Fruit fly (Drosophila melanogaster) whole organism, embryonic: Measurements from ENCODE around the gene prt.

ENCODE experiments used
- Asciz ChIP-seq: fragments of 200-800 bp; sonication (Bioruptor generic); optimal IDR thresholded peaks from 2 replicates; lab custom pipeline; 2017; ENCODE audit warnings: missing biosample characterization, mild to moderate bottlenecking, missing genetic modification characterization, missing genetic modification reagents
- CG10321 ChIP-seq: fragments of 200-800 bp; sonication (Bioruptor generic); IDR thresholded peaks from 2 replicates; pipeline ENCODE4 v1.3.6; 2022; ENCODE audit warnings: missing biosample characterization, missing genetic modification characterization
- CG10431 ChIP-seq: fragments of 200-800 bp; sonication (Bioruptor generic); optimal IDR thresholded peaks from 3 replicates; lab custom pipeline; 2018; ENCODE audit warnings: missing biosample characterization, mild to moderate bottlenecking, missing genetic modification characterization
- CG12104 ChIP-seq: fragments of 200-800 bp; sonication (Bioruptor generic); optimal IDR thresholded peaks from 3 replicates; lab custom pipeline; 2016; ENCODE audit warnings: missing biosample characterization, missing genetic modification characterization
- CG12659 ChIP-seq: fragments of 200-800 bp; sonication (Bioruptor generic); optimal IDR thresholded peaks from 3 replicates; lab custom pipeline; 2017; ENCODE audit warnings: mild to moderate bottlenecking, missing biosample characterization, missing genetic modification reagents, missing genetic modification characterization
- CG14667 ChIP-seq: fragments of 200-800 bp; sonication (Bioruptor generic); IDR thresholded peaks from 2 replicates; pipeline ENCODE4 v1.3.6; 2022; ENCODE audit warnings: missing biosample characterization, missing genetic modification characterization
- CG32767 ChIP-seq: fragments of 200-800 bp; sonication (Bioruptor generic); IDR thresholded peaks from 2 replicates; pipeline ENCODE4 v1.3.6; 2022; ENCODE audit warnings: missing biosample characterization, missing genetic modification characterization
- CG34376 ChIP-seq: fragments of 200-800 bp; sonication (Bioruptor generic); optimal IDR thresholded peaks from 2 replicates; lab custom pipeline; 2018; ENCODE audit warnings: missing biosample characterization, mild to moderate bottlenecking, missing genetic modification characterization
- CG3838 ChIP-seq: fragments of 200-800 bp; sonication (Bioruptor generic); optimal IDR thresholded peaks from 3 replicates; lab custom pipeline; 2016; ENCODE audit warnings: missing biosample characterization, missing genetic modification characterization
- CG43689 ChIP-seq: fragments of 200-800 bp; sonication (Bioruptor generic); IDR thresholded peaks from 2 replicates; pipeline ENCODE4 v1.3.6; 2022; ENCODE audit warnings: missing biosample characterization, missing genetic modification characterization
- CG5245 ChIP-seq: fragments of 200-800 bp; sonication (Bioruptor generic); optimal IDR thresholded peaks from 3 replicates; lab custom pipeline; 2016; ENCODE audit warnings: missing biosample characterization, missing genetic modification characterization
- CG5953 ChIP-seq: fragments of 200-800 bp; sonication (Bioruptor generic); IDR thresholded peaks from 2 replicates; pipeline ENCODE4 v1.3.6; 2022; ENCODE audit warnings: missing biosample characterization, missing genetic modification characterization
- CG6254 ChIP-seq: fragments of 200-800 bp; sonication (Bioruptor generic); optimal IDR thresholded peaks from 3 replicates; lab custom pipeline; 2017; ENCODE audit warnings: mild to moderate bottlenecking, missing biosample characterization, missing genetic modification reagents, missing genetic modification characterization
- CG6689 ChIP-seq: fragments of 200-800 bp; sonication (Bioruptor generic); IDR thresholded peaks from 2 replicates; pipeline ENCODE4 v1.3.6; 2022; ENCODE audit warnings: missing biosample characterization, missing genetic modification characterization
- CG7839 ChIP-seq: fragments of 200-800 bp; sonication (Bioruptor generic); optimal IDR thresholded peaks from 3 replicates; lab custom pipeline; 2018; ENCODE audit warnings: missing biosample characterization, mild to moderate bottlenecking, missing genetic modification characterization, moderate library complexity
- Chrac-16 ChIP-seq: fragments of 200-800 bp; sonication (Bioruptor generic); optimal IDR thresholded peaks from 3 replicates; lab custom pipeline; 2016; ENCODE audit warnings: missing biosample characterization, missing genetic modification characterization
- CoRest ChIP-seq: fragments of 200-800 bp; sonication (Bioruptor generic); optimal IDR thresholded peaks from 3 replicates; lab custom pipeline; 2018; ENCODE audit warnings: missing biosample characterization, mild to moderate bottlenecking, missing genetic modification characterization, moderate library complexity
- D ChIP-seq, 2 experiments: fragments of 200-800 bp in 1 of 2; fragments of >200 bp in 1 of 2; sonication (Bioruptor generic) in 1 of 2; optimal IDR thresholded peaks; 2 replicates in 1 of 2; 3 replicates in 1 of 2; lab custom pipeline; 2017; ENCODE audit warnings: mild to moderate bottlenecking in 1 of 2, missing biosample characterization in 1 of 2, missing genetic modification characterization in 1 of 2, missing genetic modification reagents in 1 of 2
- D19A ChIP-seq: fragments of 200-800 bp; optimal IDR thresholded peaks from 3 replicates; lab custom pipeline; 2019; ENCODE audit warnings: missing biosample characterization, mild to moderate bottlenecking, missing genetic modification characterization, moderate library complexity
- Dek ChIP-seq: fragments of 200-800 bp; sonication (Bioruptor generic); optimal IDR thresholded peaks from 3 replicates; lab custom pipeline; 2019; ENCODE audit warnings: missing biosample characterization, mild to moderate bottlenecking, missing genetic modification characterization, moderate library complexity
- GATAe ChIP-seq: fragments of 200-800 bp; sonication (Bioruptor generic); conservative IDR thresholded peaks from 2 replicates; pipeline ENCODE4 v1.3.6; 2022; ENCODE audit warnings: missing biosample characterization, missing genetic modification characterization
- Gug ChIP-seq: fragments of 200-800 bp; sonication (Bioruptor generic); IDR thresholded peaks from 4 replicates; pipeline ENCODE4 v1.3.6; 2022; ENCODE audit warnings: missing biosample characterization, missing genetic modification characterization
- MBD-R2 ChIP-seq: fragments of 200-800 bp; sonication (Bioruptor generic); IDR thresholded peaks from 2 replicates; pipeline ENCODE4 v1.3.6; 2022; ENCODE audit warnings: missing biosample characterization, missing genetic modification characterization
- NC2α ChIP-seq: fragments of 200-800 bp; sonication (Bioruptor generic); optimal IDR thresholded peaks from 2 replicates; lab custom pipeline; 2016; ENCODE audit warnings: missing biosample characterization, missing genetic modification characterization
- PHDP ChIP-seq: fragments of 200-800 bp; sonication (Bioruptor generic); optimal IDR thresholded peaks from 3 replicates; lab custom pipeline; 2018; ENCODE audit warnings: missing biosample characterization, mild to moderate bottlenecking, missing genetic modification characterization, moderate library complexity
- Ravus ChIP-seq: fragments of 200-800 bp; sonication (Bioruptor generic); IDR thresholded peaks from 2 replicates; pipeline ENCODE4 v1.3.6; 2022; ENCODE audit warnings: missing biosample characterization, missing genetic modification characterization
- Six4 ChIP-seq: fragments of 200-800 bp; sonication (Bioruptor generic); optimal IDR thresholded peaks from 2 replicates; lab custom pipeline; 2016; ENCODE audit warnings: missing biosample characterization, missing genetic modification characterization
- Sry-δ ChIP-seq: fragments of 200-800 bp; sonication (Bioruptor generic); optimal IDR thresholded peaks from 2 replicates; lab custom pipeline; 2016; ENCODE audit warnings: missing biosample characterization, missing genetic modification characterization
- bbx ChIP-seq: fragments of 200-800 bp; sonication (Bioruptor generic); IDR thresholded peaks from 2 replicates; pipeline ENCODE4 v1.3.6; 2022; ENCODE audit warnings: missing biosample characterization, missing genetic modification characterization; ENCODE audit not compliant: partially characterized antibody
- croc ChIP-seq: fragments of 200-800 bp; sonication (Bioruptor generic); conservative IDR thresholded peaks from 3 replicates; pipeline ENCODE4 v1.3.6; 2022; ENCODE audit warnings: missing biosample characterization, missing genetic modification characterization
- ems ChIP-seq: fragments of 200-800 bp; sonication (Bioruptor generic); optimal IDR thresholded peaks from 3 replicates; lab custom pipeline; 2016; ENCODE audit warnings: missing biosample characterization, missing genetic modification characterization
- fd64A ChIP-seq: fragments of 200-800 bp; sonication (Bioruptor generic); optimal IDR thresholded peaks from 3 replicates; lab custom pipeline; 2018; ENCODE audit warnings: missing biosample characterization, mild to moderate bottlenecking, missing genetic modification characterization
- gcm ChIP-seq: fragments of 200-800 bp; sonication (Bioruptor generic); optimal IDR thresholded peaks from 2 replicates; lab custom pipeline; 2019; ENCODE audit warnings: missing biosample characterization, mild to moderate bottlenecking, missing genetic modification characterization, moderate library complexity
- gem ChIP-seq: fragments of 200-800 bp; sonication (Bioruptor generic); optimal IDR thresholded peaks from 2 replicates; lab custom pipeline; 2019; ENCODE audit warnings: missing biosample characterization, mild to moderate bottlenecking, missing genetic modification characterization, moderate library complexity
- gsb-n ChIP-seq: fragments of 200-800 bp; sonication (Bioruptor generic); optimal IDR thresholded peaks from 3 replicates; lab custom pipeline; 2018; ENCODE audit warnings: missing biosample characterization, mild to moderate bottlenecking, missing genetic modification characterization
- hb ChIP-seq: fragments of 200-800 bp; sonication (Bioruptor generic); IDR thresholded peaks from 3 replicates; pipeline ENCODE4 v1.3.6; 2022; ENCODE audit warnings: missing biosample characterization, missing genetic modification characterization; ENCODE audit not compliant: partially characterized antibody
- hbn ChIP-seq: fragments of 200-800 bp; sonication (Bioruptor generic); IDR thresholded peaks from 2 replicates; pipeline ENCODE4 v1.3.6; 2022; ENCODE audit warnings: missing biosample characterization, missing genetic modification characterization; ENCODE audit not compliant: partially characterized antibody
- lola ChIP-seq, 3 experiments: fragments of >200 bp in 2 of 3; fragments of 200-800 bp in 1 of 3; sonication (Bioruptor generic) in 1 of 3; optimal IDR thresholded peaks; 2 replicates each; lab custom pipeline; 2017 to 2019; ENCODE audit warnings: missing biosample characterization in 3 of 3, missing genetic modification characterization in 3 of 3, mild to moderate bottlenecking in 1 of 3, moderate library complexity in 1 of 3
- odd ChIP-seq: fragments of 200-800 bp; sonication (Bioruptor generic); optimal IDR thresholded peaks from 2 replicates; lab custom pipeline; 2017; ENCODE audit warnings: missing biosample characterization, mild to moderate bottlenecking, missing genetic modification characterization
- otp ChIP-seq: fragments of 200-800 bp; sonication (Bioruptor generic); IDR thresholded peaks from 3 replicates; pipeline ENCODE4, ENCODE4 v1.3.6; 2022; ENCODE audit warnings: missing biosample characterization, missing genetic modification characterization
- pho ChIP-seq: fragments of 200-800 bp; sonication (Bioruptor generic); optimal IDR thresholded peaks from 2 replicates; lab custom pipeline; 2016; ENCODE audit warnings: missing biosample characterization, missing genetic modification characterization
- pros ChIP-seq: fragments of 200-800 bp; sonication (Bioruptor generic); optimal IDR thresholded peaks from 3 replicates; lab custom pipeline; 2019; ENCODE audit warnings: missing biosample characterization, mild to moderate bottlenecking, missing genetic modification characterization, moderate library complexity
- pzg ChIP-seq: fragments of 200-800 bp; sonication (Bioruptor generic); optimal IDR thresholded peaks from 3 replicates; lab custom pipeline; 2018; ENCODE audit warnings: missing biosample characterization, mild to moderate bottlenecking, missing genetic modification characterization, moderate library complexity
- sd ChIP-seq: fragments of 200-800 bp; sonication (Bioruptor generic); optimal IDR thresholded peaks from 3 replicates; lab custom pipeline; 2018; ENCODE audit warnings: missing biosample characterization, mild to moderate bottlenecking, missing genetic modification characterization, moderate library complexity
- sr ChIP-seq: fragments of 200-800 bp; sonication (Bioruptor generic); IDR thresholded peaks from 3 replicates; pipeline ENCODE4 v1.3.6; 2022; ENCODE audit warnings: missing biosample characterization, missing genetic modification characterization
- trem ChIP-seq: fragments of 200-800 bp; optimal IDR thresholded peaks from 3 replicates; lab custom pipeline; 2019; ENCODE audit warnings: missing biosample characterization, mild to moderate bottlenecking, missing genetic modification characterization, moderate library complexity
- vvl ChIP-seq: fragments of 200-800 bp; sonication (Bioruptor generic); IDR thresholded peaks from 2 replicates; pipeline ENCODE4 v1.3.6; 2022; ENCODE audit warnings: missing biosample characterization, missing genetic modification characterization

prt gene

DNA sequence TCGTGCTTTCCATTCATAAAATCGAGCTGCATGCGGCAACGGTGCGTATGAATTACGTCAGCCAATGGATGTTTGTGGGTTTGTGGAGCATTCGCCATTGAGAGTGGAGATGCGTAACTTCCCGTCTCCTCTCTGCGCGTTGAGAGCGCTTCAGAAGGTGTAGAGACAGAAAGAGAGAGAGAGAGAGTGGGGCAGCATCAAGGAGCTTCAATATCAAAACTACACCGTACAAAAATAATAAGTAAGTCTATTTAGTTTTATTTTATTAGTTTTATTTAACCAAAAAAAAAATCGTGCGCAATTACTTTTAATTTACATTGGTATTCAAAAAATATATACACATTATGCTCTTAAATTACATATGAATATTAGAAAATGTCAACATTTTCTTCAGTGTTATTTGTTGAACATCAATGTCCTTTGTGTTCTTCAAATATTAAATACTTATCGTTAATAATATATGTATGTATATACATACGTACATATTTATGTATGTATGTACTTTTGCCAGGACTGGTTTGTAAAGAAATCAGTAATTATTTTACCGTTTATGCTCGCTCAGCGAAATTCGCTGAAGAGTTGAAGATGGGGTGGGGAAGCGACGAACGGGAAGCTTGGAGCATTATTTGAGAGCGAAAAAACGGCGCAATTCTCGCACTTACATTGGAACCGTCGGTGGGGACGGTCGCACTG, 24.0 kb upstream of the prt start, which contains the start of gene CG10365 (continued):
- no peak for TF ChIP-seq D (optimal IDR thresholded peaks at IDR 0.05; lab: Kevin White, UChicago)
- peak; percentile 42 for TF ChIP-seq D (GFP tag; optimal IDR thresholded peaks at IDR 0.05; lab: Kevin White, UChicago)
- TF ChIP-seq CG12104 (GFP tag; lab: Kevin White, UChicago), result peak; percentile 74
- TF ChIP-seq vvl, result peak; percentile 93
- TF ChIP-seq Six4 (GFP tag; lab: Kevin White, UChicago), result peak; percentile 49
- TF ChIP-seq gem (tag; lab: Kevin White, UChicago), result peak; percentile 96
- 0 out of 2 replicates have a peak, but pooled peaks have one; percentile 13 for TF ChIP-seq bbx (GFP tag; lab: Robert Waterston, UW)
- TF ChIP-seq D19A (tag; lab: Kevin White, UChicago), result peak; percentile 76
- TF ChIP-seq Dek (tag; lab: Kevin White, UChicago), result peak; percentile 90
- TF ChIP-seq fd64A (GFP tag; lab: Kevin White, UChicago), result no peak
- TF ChIP-seq pzg, result no peak
- TF ChIP-seq Sry-δ (GFP tag; lab: Kevin White, UChicago), result no peak
- TF ChIP-seq gsb-n (tag; lab: Kevin White, UChicago), result peak; percentile 79
- TF ChIP-seq CG7839, result peak; percentile 96
- TF ChIP-seq odd (GFP tag; lab: Kevin White, UChicago), result peak; percentile 76
- 0 out of 3 replicates have a peak, but pooled peaks have one; percentile 19 for TF ChIP-seq otp (GFP tag; lab: Robert Waterston, UW)
- peak; percentile 59 for TF ChIP-seq CG43689 (GFP tag; lab: Robert Waterston, UW)
- TF ChIP-seq CG32767 (GFP tag; lab: Robert Waterston, UW), result peak; percentile 88
- TF ChIP-seq sr (GFP tag; lab: Robert Waterston, UW), result 0 out of 3 replicates have a peak, but pooled peaks have one; percentile 22
- TF ChIP-seq trem, result peak; percentile 45
- TF ChIP-seq CG10431 (GFP tag; lab: Kevin White, UChicago), result no peak
- peak; percentile 62 for TF ChIP-seq CG14667 (GFP tag; lab: Robert Waterston, UW)
- TF ChIP-seq CG34376 (GFP tag; lab: Kevin White, UChicago), result peak; percentile 22
- peak; percentile 35; the same call in 1 of the 2 replicates for TF ChIP-seq MBD-R2
- TF ChIP-seq Chrac-16, result peak; percentile 74
- no peak for TF ChIP-seq pros (GFP tag; lab: Kevin White, UChicago)
- TF ChIP-seq PHDP, result peak; percentile 96
- peak; percentile 87 for TF ChIP-seq Asciz (GFP tag; lab: Kevin White, UChicago)
- peak; percentile 86 for TF ChIP-seq CG6689
- no peak for TF ChIP-seq hb (GFP tag; lab: Robert Waterston, UW)
- peak; percentile 93 for TF ChIP-seq CoRest (tag; lab: Kevin White, UChicago)
- no peak for TF ChIP-seq ems (GFP tag; lab: Kevin White, UChicago)
- peak; percentile 52 for TF ChIP-seq CG6254 (GFP tag; lab: Kevin White, UChicago)
- peak; percentile 63; the same call in 1 of the 2 replicates for TF ChIP-seq CG5953
- TF ChIP-seq lola (GFP tag; optimal IDR thresholded peaks at IDR 0.05; lab: Kevin White, UChicago), result peak in 1 of 3 experiments; percentile 39
- TF ChIP-seq Ravus (GFP tag; lab: Robert Waterston, UW), result peak; percentile 76
- TF ChIP-seq CG3838, result peak; percentile 6
- peak; percentile 65 for TF ChIP-seq sd
- TF ChIP-seq NC2α (GFP tag; lab: Kevin White, UChicago), result no peak
- peak; percentile 32; the same call in 1 of the 2 replicates for TF ChIP-seq CG10321 (GFP tag; lab: Robert Waterston, UW)
- no peak for TF ChIP-seq Gug (GFP tag; lab: Robert Waterston, UW)
- TF ChIP-seq CG12659 (GFP tag; lab: Kevin White, UChicago), result peak; percentile 93
- TF ChIP-seq GATAe, result peak; percentile 30; the same call in 1 of the 2 replicates
- TF ChIP-seq pho (GFP tag; lab: Kevin White, UChicago), result no peak
- no peak for TF ChIP-seq hbn (GFP tag; lab: Robert Waterston, UW)
- peak; percentile 65 for TF ChIP-seq CG5245 (GFP tag; lab: Kevin White, UChicago)
- TF ChIP-seq gcm (GFP tag; lab: Kevin White, UChicago), result peak; percentile 91
- peak; percentile 72 for TF ChIP-seq croc (GFP tag; lab: Robert Waterston, UW)
